Worm (Caenorhabditis elegans) whole organism, L4/young adult: ENCODE data around the gene fbxb-75.

ENCODE experiments used
- W03F9.2 ChIP-seq: fragments of 150-350 bp; optimal IDR thresholded peaks from 2 replicates; lab custom pipeline; 2014; ENCODE audit warnings: missing biosample characterization, missing genetic modification characterization
- dao-5 ChIP-seq: sonication (generic microtip); optimal IDR thresholded peaks from 2 replicates; lab custom pipeline; 2016; ENCODE audit warnings: missing genotype, missing genetic modification characterization, moderate library complexity, missing compliant biosample characterization
- him-1 ChIP-seq: sonication (generic microtip); optimal IDR thresholded peaks from 2 replicates; lab custom pipeline; 2016; ENCODE audit warnings: missing genotype, missing genetic modification reagents, missing genetic modification characterization, missing compliant biosample characterization

DNA sequence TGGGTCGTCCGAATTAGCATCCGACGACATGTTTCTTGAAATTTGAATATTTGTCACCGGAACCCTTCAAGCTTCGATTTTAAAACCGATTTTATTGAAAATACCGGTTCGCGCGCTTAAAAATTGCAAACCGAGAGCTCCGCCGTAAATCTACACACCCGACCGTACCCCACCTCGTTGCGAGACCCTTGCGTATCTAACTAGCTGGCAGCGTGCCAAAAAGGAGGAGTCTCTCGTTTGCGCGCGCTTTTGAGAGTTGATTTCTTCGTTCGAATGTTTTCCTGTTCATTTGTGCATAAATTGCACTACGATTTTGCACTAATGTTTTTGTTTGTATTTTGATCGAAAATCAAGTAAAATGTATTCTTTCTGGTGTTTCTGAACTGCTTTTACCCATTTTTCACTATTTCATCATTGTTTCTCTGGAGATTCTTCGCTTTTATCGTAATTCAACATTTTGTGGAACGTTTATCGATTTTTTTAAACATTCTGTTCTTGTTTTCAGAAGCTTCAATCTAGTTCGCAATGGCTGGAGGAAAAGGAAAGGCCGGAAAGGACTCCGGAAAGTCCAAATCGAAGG lies 4.8 kb upstream of the fbxb-75 start, which contains the start of the genes wapl-1 and htz-1:
- TF ChIP-seq him-1 = peak; percentile 43
- TF ChIP-seq dao-5 = no peak
- peak; percentile 96 for TF ChIP-seq W03F9.2 (tag; lab: Kevin White, UChicago)
